Worm (Caenorhabditis elegans) whole organism, L4 larva: ENCODE measurements around the gene swt-5.
A peak's percentile ranks its signal among the peaks of the same experiment; 100 is the strongest.

Source experiments
- D1046.2 ChIP-seq: fragments of 200-800 bp; sonication (Bioruptor generic); IDR thresholded peaks from 2 replicates; pipeline ENCODE4 v1.3.6; 2022; ENCODE audit warnings: missing genetic modification characterization, missing compliant biosample characterization
- F10B5.3 ChIP-seq: sonication (generic microtip); optimal IDR thresholded peaks from 2 replicates; lab custom pipeline; 2016; ENCODE audit warnings: mild to moderate bottlenecking, missing genetic modification characterization, missing compliant biosample characterization
- F37D6.2 ChIP-seq: sonication (generic microtip); optimal IDR thresholded peaks from 2 replicates; lab custom pipeline; 2016; ENCODE audit warnings: mild to moderate bottlenecking, missing genetic modification characterization, missing compliant biosample characterization
- F44E2.7 ChIP-seq: fragments of 200-800 bp; sonication (Bioruptor generic); IDR thresholded peaks from 2 replicates; pipeline ENCODE4 v2.1.2; 2022; ENCODE audit warnings: missing genetic modification characterization, missing compliant biosample characterization
- R02D3.7 ChIP-seq: fragments of 150-350 bp; sonication (generic microtip); optimal IDR thresholded peaks from 3 replicates; lab custom pipeline; 2014; ENCODE audit warnings: missing biosample characterization, missing genetic modification characterization
- T26A8.4 ChIP-seq: fragments of 200-800 bp; sonication (Bioruptor generic); IDR thresholded peaks from 2 replicates; pipeline ENCODE4 v1.3.6; 2022; ENCODE audit warnings: missing genetic modification characterization, missing compliant biosample characterization
- Y5F2A.4 ChIP-seq: fragments of 200-800 bp; sonication (Bioruptor generic); optimal IDR thresholded peaks from 2 replicates; lab custom pipeline; 2018; ENCODE audit warnings: mild to moderate bottlenecking, missing genetic modification characterization, missing compliant biosample characterization
- ZK546.5 ChIP-seq, 2 experiments: sonication (generic microtip); optimal IDR thresholded peaks; 2 replicates each; lab custom pipeline; 2017; ENCODE audit warnings: missing biosample characterization in 2 of 2, missing genetic modification characterization in 2 of 2
- aha-1 ChIP-seq: fragments of 150-350 bp; peaks from one replicate; lab custom pipeline; 2014; ENCODE audit warnings: missing biosample characterization, missing genetic modification characterization
- aly-2 ChIP-seq: sonication (generic microtip); optimal IDR thresholded peaks from 2 replicates; lab custom pipeline; 2018; ENCODE audit warnings: missing biosample characterization, missing genetic modification characterization
- ama-1 ChIP-seq: fragments of 150-350 bp; optimal IDR thresholded peaks from 2 replicates; lab custom pipeline; 2014; ENCODE audit warnings: inconsistent platforms, mixed read lengths
- arid-1 ChIP-seq: fragments of 200-800 bp; sonication (Bioruptor generic); conservative IDR thresholded peaks from 2 replicates; pipeline ENCODE4 v1.3.6; 2022; ENCODE audit warnings: missing genetic modification reagents, missing genetic modification characterization, missing compliant biosample characterization
- ceh-32 ChIP-seq: sonication (generic microtip); optimal IDR thresholded peaks from 2 replicates; lab custom pipeline; 2016; ENCODE audit warnings: mild to moderate bottlenecking, missing genetic modification characterization, missing compliant biosample characterization; ENCODE audit not compliant: poor library complexity
- daf-16 ChIP-seq, 3 experiments: sonication (generic microtip); optimal IDR thresholded peaks; 2 replicates each; lab custom pipeline; 2016 to 2017; ENCODE audit warnings: missing genetic modification characterization in 3 of 3, missing genetic modification reagents in 3 of 3, mild to moderate bottlenecking in 2 of 3, missing compliant biosample characterization in 2 of 3, missing biosample characterization in 1 of 3, moderate library complexity in 1 of 3
- daf-19 ChIP-seq: fragments of 200-800 bp; sonication (Bioruptor generic); conservative IDR thresholded peaks from 2 replicates; pipeline ENCODE4 v1.3.6; 2022; ENCODE audit warnings: missing genetic modification characterization, missing compliant biosample characterization
- daf-8 ChIP-seq: fragments of 200-800 bp; sonication (Bioruptor generic); IDR thresholded peaks from 2 replicates; pipeline ENCODE4 v1.3.6; 2022; ENCODE audit warnings: missing genetic modification characterization, missing compliant biosample characterization
- dmd-6 ChIP-seq: fragments of 200-800 bp; sonication (Bioruptor generic); IDR thresholded peaks from 2 replicates; pipeline ENCODE4 v1.3.6; 2022; ENCODE audit warnings: missing genetic modification reagents, missing genetic modification characterization, missing compliant biosample characterization
- dmd-8 ChIP-seq: fragments of 200-800 bp; sonication (Bioruptor generic); IDR thresholded peaks from 2 replicates; pipeline ENCODE4 v1.3.6; 2022; ENCODE audit warnings: missing genetic modification characterization, missing compliant biosample characterization
- dpl-1 ChIP-seq: fragments of 150-350 bp; optimal IDR thresholded peaks from 2 replicates; lab custom pipeline; 2014; ENCODE audit warnings: missing biosample characterization, missing genetic modification reagents, missing genetic modification characterization
- dve-1 ChIP-seq: sonication (generic microtip); optimal IDR thresholded peaks from 2 replicates; lab custom pipeline; 2017; ENCODE audit warnings: antibody characterized with exemption, mild to moderate bottlenecking, missing genetic modification characterization, missing compliant biosample characterization; ENCODE audit not compliant: insufficient read depth
- egl-43 ChIP-seq: fragments of 200-800 bp; sonication (Bioruptor generic); IDR thresholded peaks from 2 replicates; pipeline ENCODE4 v1.3.6; 2022; ENCODE audit warnings: missing genetic modification reagents, missing genetic modification characterization, missing compliant biosample characterization
- hif-1 ChIP-seq, 2 experiments: sonication (generic microtip); optimal IDR thresholded peaks; 2 replicates each; lab custom pipeline; 2016 to 2017; ENCODE audit warnings: missing compliant biosample characterization in 2 of 2, missing genetic modification characterization in 2 of 2, missing genetic modification reagents in 2 of 2, missing genotype in 2 of 2, mild to moderate bottlenecking in 1 of 2
- hlh-11 ChIP-seq: fragments of 200-800 bp; sonication (Bioruptor generic); optimal IDR thresholded peaks from 2 replicates; lab custom pipeline; 2018; ENCODE audit warnings: mild to moderate bottlenecking, missing genetic modification characterization, missing compliant biosample characterization
- hlh-30 ChIP-seq: sonication (generic microtip); optimal IDR thresholded peaks from 2 replicates; lab custom pipeline; 2017; ENCODE audit warnings: antibody characterized with exemption, mild to moderate bottlenecking, missing genetic modification characterization, missing compliant biosample characterization; ENCODE audit not compliant: insufficient read depth
- hmg-1.1 ChIP-seq: fragments of 200-800 bp; sonication (Bioruptor generic); IDR thresholded peaks from 2 replicates; pipeline ENCODE4 v1.3.6; 2022; ENCODE audit warnings: missing genetic modification reagents, missing genetic modification characterization, missing compliant biosample characterization
- lin-15B ChIP-seq: fragments of 150-350 bp; sonication (generic microtip); optimal IDR thresholded peaks from 3 replicates; lab custom pipeline; 2014; ENCODE audit warnings: missing biosample characterization, missing genetic modification characterization
- lsy-2 ChIP-seq, 2 experiments: fragments of 150-350 bp in 1 of 2; sonication (generic microtip) in 1 of 2; optimal IDR thresholded peaks; 2 replicates each; lab custom pipeline; 2014 to 2017; ENCODE audit warnings: missing biosample characterization in 2 of 2, missing genetic modification characterization in 2 of 2
- madf-9 ChIP-seq: fragments of 200-800 bp; sonication (Bioruptor generic); conservative IDR thresholded peaks from 2 replicates; pipeline ENCODE4 v1.3.6; 2022; ENCODE audit warnings: missing genetic modification reagents, missing genetic modification characterization, missing compliant biosample characterization
- mep-1 ChIP-seq: fragments of 150-350 bp; sonication (generic microtip); optimal IDR thresholded peaks from 3 replicates; lab custom pipeline; 2014; ENCODE audit warnings: missing biosample characterization, missing genetic modification characterization
- mes-2 ChIP-seq: sonication (generic microtip); optimal IDR thresholded peaks from 2 replicates; lab custom pipeline; 2016; ENCODE audit warnings: missing genotype, mild to moderate bottlenecking, missing genetic modification characterization, missing compliant biosample characterization; ENCODE audit not compliant: poor library complexity, severe bottlenecking
- mxl-2 ChIP-seq: fragments of 200-800 bp; sonication (Bioruptor generic); conservative IDR thresholded peaks from 2 replicates; pipeline ENCODE4 v1.3.6; 2022; ENCODE audit warnings: missing genetic modification reagents, missing genetic modification characterization, missing compliant biosample characterization
- nhr-11 ChIP-seq: fragments of 150-350 bp; optimal IDR thresholded peaks from 2 replicates; lab custom pipeline; 2014; ENCODE audit warnings: missing biosample characterization, missing genetic modification characterization
- nhr-237 ChIP-seq: sonication (generic microtip); optimal IDR thresholded peaks from 2 replicates; lab custom pipeline; 2017; ENCODE audit warnings: missing biosample characterization, missing genetic modification characterization
- nhr-28 ChIP-seq: fragments of 150-350 bp; optimal IDR thresholded peaks from 2 replicates; lab custom pipeline; 2014; ENCODE audit warnings: missing biosample characterization, missing genetic modification characterization
- nhr-42 ChIP-seq: fragments of 200-800 bp; sonication (Bioruptor generic); IDR thresholded peaks from 2 replicates; pipeline ENCODE4 v1.3.6; 2022; ENCODE audit warnings: missing genetic modification characterization, missing compliant biosample characterization
- nhr-6 ChIP-seq: fragments of 150-350 bp; optimal IDR thresholded peaks from 2 replicates; lab custom pipeline; 2014; ENCODE audit warnings: missing biosample characterization, missing genetic modification characterization
- nhr-76 ChIP-seq: fragments of 150-350 bp; optimal IDR thresholded peaks from 2 replicates; lab custom pipeline; 2014; ENCODE audit warnings: missing biosample characterization, missing genetic modification characterization
- nhr-77 ChIP-seq: fragments of 150-350 bp; optimal IDR thresholded peaks from 2 replicates; lab custom pipeline; 2014; ENCODE audit warnings: missing biosample characterization, missing genetic modification characterization
- pqm-1 ChIP-seq: sonication (generic microtip); optimal IDR thresholded peaks from 2 replicates; lab custom pipeline; 2017; ENCODE audit warnings: missing biosample characterization, missing genetic modification characterization
- rbr-2 ChIP-seq: sonication (generic microtip); optimal IDR thresholded peaks from 2 replicates; lab custom pipeline; 2016; ENCODE audit warnings: missing genotype, missing genetic modification characterization, missing compliant biosample characterization
- sdz-12 ChIP-seq: fragments of 200-800 bp; sonication (Bioruptor generic); optimal IDR thresholded peaks from 2 replicates; lab custom pipeline; 2018; ENCODE audit warnings: mild to moderate bottlenecking, missing genetic modification characterization, missing compliant biosample characterization
- set-16 ChIP-seq: fragments of 200-800 bp; sonication (Bioruptor generic); IDR thresholded peaks from 2 replicates; pipeline ENCODE4 v1.3.6; 2022; ENCODE audit warnings: missing genetic modification reagents, missing genetic modification characterization, missing compliant biosample characterization
- spr-1 ChIP-seq: sonication (generic microtip); optimal IDR thresholded peaks from 2 replicates; lab custom pipeline; 2016; ENCODE audit warnings: mild to moderate bottlenecking, missing genetic modification characterization, missing compliant biosample characterization
- unc-62 ChIP-seq, 3 experiments: fragments of 150-350 bp in 1 of 3; sonication (generic microtip); optimal IDR thresholded peaks in 2 of 3; peaks in 1 of 3; 1 replicate in 1 of 3; 2 replicates in 2 of 3; lab custom pipeline; 2014 to 2017; ENCODE audit warnings: missing biosample characterization in 3 of 3, missing genetic modification characterization in 3 of 3, missing genetic modification reagents in 3 of 3, missing genotype in 1 of 3
- zfp-2 ChIP-seq: sonication (generic microtip); optimal IDR thresholded peaks from 2 replicates; lab custom pipeline; 2016; ENCODE audit warnings: mild to moderate bottlenecking, missing genetic modification characterization, missing compliant biosample characterization
- zfp-3 ChIP-seq: fragments of 200-800 bp; sonication (Bioruptor generic); conservative IDR thresholded peaks from 2 replicates; pipeline ENCODE4 v1.3.6; 2022; ENCODE audit warnings: missing genetic modification reagents, missing genetic modification characterization, missing compliant biosample characterization

Gene swt-5

ce11 chrV:9539638-9540037, 38.4 kb downstream of the swt-5 start, which contains the start of gene C50F4.12:
Gene C50F4.12 (minus strand): TSS chrV:9539738.
- no peak for TF ChIP-seq D1046.2 (GFP tag; lab: Robert Waterston, UW)
- TF ChIP-seq ZK546.5 (tag; optimal IDR thresholded peaks at IDR 0.05; lab: Kevin White, UChicago), result no peak
- TF ChIP-seq hlh-30, result no peak
- TF ChIP-seq nhr-76 (tag; lab: Kevin White, UChicago), result no peak
- TF ChIP-seq F10B5.3 (tag; lab: Kevin White, UChicago), result no peak
- TF ChIP-seq spr-1 (tag; lab: Kevin White, UChicago), result no peak
- TF ChIP-seq zfp-3 (GFP tag; lab: Robert Waterston, UW), result no peak
- no peak for TF ChIP-seq aly-2 (tag; lab: Kevin White, UChicago)
- no peak for TF ChIP-seq zfp-2 (tag; lab: Kevin White, UChicago)
- TF ChIP-seq aha-1 (tag; lab: Kevin White, UChicago), result no peak
- no peak for TF ChIP-seq egl-43 (GFP tag; lab: Robert Waterston, UW)
- no peak for TF ChIP-seq rbr-2 (tag; lab: Kevin White, UChicago)
- no peak for TF ChIP-seq F44E2.7 (GFP tag; lab: Robert Waterston, UW)
- no peak for TF ChIP-seq set-16
- TF ChIP-seq nhr-237, result no peak
- TF ChIP-seq nhr-42, result no peak
- TF ChIP-seq mes-2, result no peak
- no peak for TF ChIP-seq daf-8
- no peak for TF ChIP-seq R02D3.7

DNA sequence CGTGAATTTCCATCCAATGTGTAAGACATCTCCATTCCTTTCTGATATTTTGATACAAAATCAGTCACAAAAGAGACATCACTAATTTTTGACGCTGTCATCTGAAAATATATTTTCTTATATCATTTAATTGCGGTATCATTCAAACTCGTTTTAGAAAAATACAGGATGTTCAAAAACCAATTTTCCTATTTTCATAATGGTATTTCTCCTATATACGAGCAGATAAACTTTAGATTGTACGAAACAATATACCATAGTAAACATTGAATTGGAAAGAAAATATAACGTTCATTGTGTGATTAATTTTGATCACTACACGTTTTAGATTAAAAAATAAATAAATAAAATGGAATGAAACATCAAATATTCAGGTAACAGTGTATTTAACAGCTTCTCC, 40.3 kb downstream of the swt-5 start, which contains the start of gene C50F4.16:
Gene C50F4.16, minus strand, starts transcription at position 101 of the 400 bp plus-strand sequence.
- TF ChIP-seq zfp-2 (tag; lab: Kevin White, UChicago), result no peak

DNA sequence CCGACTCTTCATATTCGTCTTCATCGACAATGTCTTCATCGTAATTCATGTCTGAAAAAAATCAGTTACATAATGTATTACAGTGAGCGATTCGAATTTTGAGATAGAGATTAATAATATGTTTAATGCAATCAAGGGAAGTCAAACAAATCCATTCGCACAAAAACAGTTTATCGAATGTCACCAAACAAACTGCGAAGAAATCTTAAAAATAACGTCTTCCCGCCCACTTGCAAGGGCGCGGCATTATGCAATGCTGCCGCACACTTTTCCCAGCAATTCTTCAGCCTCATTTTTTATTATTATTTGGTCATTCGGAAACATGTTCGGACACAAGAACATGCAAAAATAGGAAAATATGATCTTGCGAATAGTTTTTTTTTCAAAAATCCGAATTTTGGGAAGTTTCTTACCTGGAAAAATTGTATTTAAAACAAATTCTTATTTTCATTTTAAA, 43.0 kb downstream of the swt-5 start, which contains the start of gene mdf-1:
Gene mdf-1, minus strand, starts transcription at position 51 of the 457 bp plus-strand sequence.
- TF ChIP-seq spr-1 (tag; lab: Kevin White, UChicago) (peak; percentile 47), dpl-1 (GFP tag; lab: Kevin White, UChicago) (peak; percentile 91), ceh-32 (no peak), F37D6.2 (tag; lab: Kevin White, UChicago) (peak; percentile 23), dve-1 (tag; lab: Kevin White, UChicago) (peak; percentile 75), hlh-11 (tag; lab: Kevin White, UChicago) (peak; percentile 64), R02D3.7 (no peak), arid-1 (GFP tag; lab: Robert Waterston, UW) (peak; percentile 36), hmg-1.1 (GFP tag; lab: Robert Waterston, UW) (peak; percentile 45; the same call in 1 of the 2 replicates), T26A8.4 (GFP tag; lab: Robert Waterston, UW) (peak; percentile 60; the same call in 1 of the 2 replicates), set-16 (no peak), hlh-30 (peak; percentile 58), dmd-6 (peak; percentile 19; the same call in 1 of the 2 replicates), rbr-2 (tag; lab: Kevin White, UChicago) (peak; percentile 57), nhr-6 (tag; lab: Kevin White, UChicago) (peak; percentile 48), nhr-77 (peak; percentile 82), ama-1 (lab: Kevin White, UChicago) (peak; percentile 84), hif-1 (tag; optimal IDR thresholded peaks at IDR 0.05; lab: Kevin White, UChicago) (peak in 1 of 2 experiments; percentile 33), Y5F2A.4 (GFP tag; lab: Kevin White, UChicago) (no peak), mxl-2 (no peak), aha-1 (tag; lab: Kevin White, UChicago) (peak; percentile 87), nhr-11 (peak; percentile 26), mep-1 (peak; percentile 90), lin-15B (tag; lab: Kevin White, UChicago) (no peak), daf-19 (0 out of 2 replicates have a peak, but pooled peaks have one; percentile 15), sdz-12 (GFP tag; lab: Kevin White, UChicago) (no peak), madf-9 (peak; percentile 38; the same call in 1 of the 2 replicates), dmd-8 (GFP tag; lab: Robert Waterston, UW) (no peak), pqm-1 (tag; lab: Kevin White, UChicago) (no peak), lsy-2 (tag; optimal IDR thresholded peaks at IDR 0.05; lab: Kevin White, UChicago) (peak; percentile 21 to 86), unc-62 (GFP tag; optimal IDR thresholded peaks at IDR 0.05 in 1 of 2; lab: Kevin White, UChicago) (no peak), unc-62 (tag; optimal IDR thresholded peaks at IDR 0.05; lab: Kevin White, UChicago) (no peak), nhr-28 (tag; lab: Kevin White, UChicago) (peak; percentile 48), mes-2 (peak; percentile 91), daf-16 (GFP tag; optimal IDR thresholded peaks at IDR 0.05; lab: Kevin White, UChicago) (no peak), daf-16 (tag; optimal IDR thresholded peaks at IDR 0.05; lab: Kevin White, UChicago) (peak; percentile 49)
